Worm (Caenorhabditis elegans) whole organism, midembryonic: ENCODE data around the gene T07A5.1.

Source experiments
- flt-1 ChIP-seq: fragments of 200-800 bp; sonication (Bioruptor generic); IDR thresholded peaks from 2 replicates; pipeline ENCODE4 v1.3.6; 2022; ENCODE audit warnings: missing genetic modification characterization, missing compliant biosample characterization
- ztf-23 ChIP-seq: fragments of 200-800 bp; sonication (Bioruptor generic); IDR thresholded peaks from 2 replicates; pipeline ENCODE4 v1.3.6; 2022; ENCODE audit warnings: missing genetic modification reagents, missing genetic modification characterization, missing compliant biosample characterization

DNA sequence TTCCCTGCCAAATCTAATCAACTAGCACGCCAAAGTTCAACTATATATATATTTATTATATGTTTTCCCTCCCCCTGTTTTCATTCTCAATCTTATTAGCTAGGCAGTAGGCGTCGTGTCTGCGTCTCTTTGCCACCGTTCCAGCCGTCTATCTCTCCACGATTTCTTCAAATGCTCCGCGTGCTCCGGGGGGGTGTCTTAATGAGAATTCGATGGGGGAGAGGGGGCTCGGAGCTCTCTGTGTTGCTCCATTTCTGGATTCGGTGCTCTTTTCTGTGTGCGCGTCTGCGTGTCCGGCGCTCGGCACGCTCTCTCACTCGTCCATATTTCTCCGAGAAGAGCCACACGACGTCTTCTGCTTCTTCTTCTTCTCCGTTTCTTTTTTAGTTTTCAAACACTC, 21.8 kb downstream of the T07A5.1 start:
- TF ChIP-seq ztf-23 (GFP tag; lab: Robert Waterston, UW) (no peak), flt-1 (GFP tag; lab: Robert Waterston, UW) (no peak)
